Fruit fly (Drosophila melanogaster): ENCODE data around the gene Edc3.
A peak's percentile ranks its signal among the peaks of the same experiment; 100 is the strongest.

Edc3 gene

dm6 chr3L:17485280-17485792 is 44.3 kb downstream of the Edc3 start (continued):
- peak; percentile 38 for TF ChIP-seq shn (GFP tag; optimal IDR thresholded peaks at IDR 0.05)
- peak; percentile 68; the same call in 1 of the 2 replicates for TF ChIP-seq sens-2 (GFP tag; IDR thresholded peaks at IDR 0.05)
- TF ChIP-seq insv (GFP tag; optimal IDR thresholded peaks at IDR 0.05): peak in 1 of 2 experiments; percentile 32
- TF ChIP-seq Dll (GFP tag; IDR thresholded peaks at IDR 0.05; ENCODE audit: partially characterized antibody): no peak
- TF ChIP-seq jing (GFP tag; optimal IDR thresholded peaks at IDR 0.05): no peak
- no peak for TF ChIP-seq CG15269 (tag; optimal IDR thresholded peaks at IDR 0.05)
- TF ChIP-seq Dek (tag; optimal IDR thresholded peaks at IDR 0.05): no peak
- peak; percentile 79 for TF ChIP-seq CG18262 (tag; optimal IDR thresholded peaks at IDR 0.05)
- peak; percentile 26 for TF ChIP-seq Sry-δ (GFP tag; optimal IDR thresholded peaks at IDR 0.05)
- TF ChIP-seq CG4404 (GFP tag; IDR thresholded peaks at IDR 0.05): no peak
- TF ChIP-seq wdn (GFP tag; IDR thresholded peaks at IDR 0.05): no peak
- no peak for TF ChIP-seq Ets97D (GFP tag; optimal IDR thresholded peaks at IDR 0.05)
- peak; percentile 80 for TF ChIP-seq nom (GFP tag; optimal IDR thresholded peaks at IDR 0.05)
- no peak for TF ChIP-seq gcm2 (GFP tag; optimal IDR thresholded peaks at IDR 0.05)
- no peak for TF ChIP-seq CG7786 (GFP tag; optimal IDR thresholded peaks at IDR 0.05)
- peak; percentile 4 for TF ChIP-seq Deaf1 (tag; optimal IDR thresholded peaks at IDR 0.05)
- peak; percentile 22 for TF ChIP-seq jumu (GFP tag; optimal IDR thresholded peaks at IDR 0.05)
- peak; percentile 91 for TF ChIP-seq CG7987 (GFP tag; optimal IDR thresholded peaks at IDR 0.05)
- TF ChIP-seq CG10654 (GFP tag; optimal IDR thresholded peaks at IDR 0.05): peak; percentile 63
- TF ChIP-seq HLHmδ (GFP tag; optimal IDR thresholded peaks at IDR 0.05): peak; percentile 99
- peak in 1 of 2 experiments; percentile 91 for TF ChIP-seq Eip74EF (GFP tag; optimal IDR thresholded peaks at IDR 0.05)
- TF ChIP-seq CG18476 (GFP tag; optimal IDR thresholded peaks at IDR 0.05): peak; percentile 43
- TF ChIP-seq Mrtf (GFP tag; IDR thresholded peaks at IDR 0.05): 0 out of 3 replicates have a peak, but pooled peaks have one; percentile 16
- peak; percentile 79 for TF ChIP-seq grn (GFP tag; optimal IDR thresholded peaks at IDR 0.05)
- TF ChIP-seq cas (GFP tag; IDR thresholded peaks at IDR 0.05): no peak
- TF ChIP-seq CG18764 (GFP tag; optimal IDR thresholded peaks at IDR 0.05): peak; percentile 80
- peak; percentile 89 for TF ChIP-seq CG12071 (GFP tag; optimal IDR thresholded peaks at IDR 0.05)
- TF ChIP-seq fd96Cb (tag; optimal IDR thresholded peaks at IDR 0.05): peak; percentile 61
- peak; percentile 76 for TF ChIP-seq CG2712 (tag; optimal IDR thresholded peaks at IDR 0.05)
- TF ChIP-seq Hr3 (GFP tag; optimal IDR thresholded peaks at IDR 0.05): no peak
- no peak for TF ChIP-seq Dad (GFP tag; optimal IDR thresholded peaks at IDR 0.05)
- no peak for TF ChIP-seq HLH54F (GFP tag; optimal IDR thresholded peaks at IDR 0.05)
- no peak for TF ChIP-seq HLH4C (GFP tag; IDR thresholded peaks at IDR 0.05; ENCODE audit: partially characterized antibody)
- TF ChIP-seq CG2875 (GFP tag; optimal IDR thresholded peaks at IDR 0.05): peak; percentile 97
- peak; percentile 53 for TF ChIP-seq Oli (tag; optimal IDR thresholded peaks at IDR 0.05)
- peak; percentile 71 for TF ChIP-seq run (tag; optimal IDR thresholded peaks at IDR 0.05)
- peak; percentile 94 for TF ChIP-seq CG4707 (GFP tag; optimal IDR thresholded peaks at IDR 0.05)
- peak; percentile 1 for TF ChIP-seq ERR (GFP tag; optimal IDR thresholded peaks at IDR 0.05)
- peak; percentile 94 for TF ChIP-seq ci (GFP tag; IDR thresholded peaks at IDR 0.05)
- TF ChIP-seq CG15696 (tag; optimal IDR thresholded peaks at IDR 0.05): peak; percentile 94
- peak; percentile 17 for TF ChIP-seq CG6683 (GFP tag; optimal IDR thresholded peaks at IDR 0.05)
- TF ChIP-seq CG14860 (GFP tag; IDR thresholded peaks at IDR 0.05; ENCODE audit: partially characterized antibody): no peak
- TF ChIP-seq sima (GFP tag; optimal IDR thresholded peaks at IDR 0.05): no peak
- no peak for TF ChIP-seq NFAT (GFP tag; IDR thresholded peaks at IDR 0.05)
- TF ChIP-seq CG7839 (tag; optimal IDR thresholded peaks at IDR 0.05): peak; percentile 37
- peak; percentile 37 for TF ChIP-seq stwl (tag; optimal IDR thresholded peaks at IDR 0.05)
- no peak for TF ChIP-seq CG14441 (GFP tag; IDR thresholded peaks at IDR 0.05)
- TF ChIP-seq pan (optimal IDR thresholded peaks at IDR 0.05): no peak
- TF ChIP-seq pan (GFP tag; optimal IDR thresholded peaks at IDR 0.05 in 1 of 2, IDR thresholded peaks at IDR 0.05 in 1 of 2): peak in 1 of 2 experiments; percentile 26
- TF ChIP-seq tgo (GFP tag; IDR thresholded peaks at IDR 0.05): no peak
